Worm (Caenorhabditis elegans) whole organism, L1 larva: ENCODE data around the gene Y51B9A.9.

Experiments
- C04F5.9 ChIP-seq: sonication (generic microtip); optimal IDR thresholded peaks from 2 replicates; lab custom pipeline; 2016; ENCODE audit warnings: missing genetic modification characterization, missing compliant biosample characterization
- aha-1 ChIP-seq: fragments of 150-350 bp; optimal IDR thresholded peaks from 2 replicates; lab custom pipeline; 2014; ENCODE audit warnings: missing biosample characterization, missing genetic modification characterization
- ceh-8 ChIP-seq: fragments of 200-800 bp; sonication (Bioruptor generic); optimal IDR thresholded peaks from 2 replicates; lab custom pipeline; 2018; ENCODE audit warnings: mild to moderate bottlenecking, missing genetic modification characterization, moderate library complexity, missing compliant biosample characterization
- ceh-90 ChIP-seq: sonication (generic microtip); optimal IDR thresholded peaks from 2 replicates; lab custom pipeline; 2016; ENCODE audit warnings: missing genetic modification characterization, missing compliant biosample characterization
- ces-1 ChIP-seq: fragments of 150-350 bp; optimal IDR thresholded peaks from 2 replicates; lab custom pipeline; 2014; ENCODE audit warnings: missing biosample characterization, missing genetic modification reagents, missing genetic modification characterization
- dsc-1 ChIP-seq: sonication (generic microtip); optimal IDR thresholded peaks from 2 replicates; lab custom pipeline; 2016; ENCODE audit warnings: mild to moderate bottlenecking, missing genetic modification characterization, missing compliant biosample characterization
- efl-1 ChIP-seq, 4 experiments: fragments of 150-350 bp; optimal IDR thresholded peaks in 3 of 4; peaks in 1 of 4; 1 replicate in 1 of 4; 2 replicates in 3 of 4; lab custom pipeline; 2014; ENCODE audit warnings: missing biosample characterization in 2 of 4, missing genetic modification characterization in 2 of 4, missing genetic modification reagents in 2 of 4
- elt-3 ChIP-seq, 6 experiments: fragments of 150-350 bp in 1 of 6; sonication (generic microtip); optimal IDR thresholded peaks; 2 replicates each; lab custom pipeline; 2017 to 2018; ENCODE audit warnings: missing biosample characterization in 6 of 6, missing genetic modification characterization in 6 of 6, inconsistent platforms in 1 of 6
- ets-5 ChIP-seq: fragments of 200-800 bp; sonication (Bioruptor generic); IDR thresholded peaks from 2 replicates; pipeline ENCODE4 v1.3.6; 2022; ENCODE audit warnings: missing genetic modification characterization, missing compliant biosample characterization
- fkh-4 ChIP-seq: sonication (generic microtip); optimal IDR thresholded peaks from 2 replicates; lab custom pipeline; 2016; ENCODE audit warnings: missing compliant biosample characterization, missing genetic modification characterization, borderline replicate concordance
- fkh-8 ChIP-seq: sonication (generic microtip); optimal IDR thresholded peaks from 2 replicates; lab custom pipeline; 2016; ENCODE audit warnings: mild to moderate bottlenecking, missing genetic modification characterization, missing compliant biosample characterization
- hlh-17 ChIP-seq: fragments of 200-800 bp; sonication (Bioruptor generic); optimal IDR thresholded peaks from 2 replicates; lab custom pipeline; 2018; ENCODE audit warnings: missing genetic modification characterization, mild to moderate bottlenecking, missing compliant biosample characterization, moderate library complexity, borderline replicate concordance
- hpl-2 ChIP-seq: fragments of 150-350 bp; optimal IDR thresholded peaks from 2 replicates; lab custom pipeline; 2014; ENCODE audit warnings: missing biosample characterization, missing genetic modification reagents, missing genetic modification characterization
- lin-13 ChIP-seq: fragments of 150-350 bp; optimal IDR thresholded peaks from 2 replicates; lab custom pipeline; 2014; ENCODE audit warnings: missing biosample characterization, missing genetic modification reagents, missing genetic modification characterization
- lin-14 ChIP-seq: fragments of 200-800 bp; sonication (Bioruptor generic); optimal IDR thresholded peaks from 2 replicates; lab custom pipeline; 2018; ENCODE audit warnings: mild to moderate bottlenecking, missing genetic modification characterization, moderate library complexity, missing compliant biosample characterization
- lir-3 ChIP-seq: sonication (generic microtip); optimal IDR thresholded peaks from 2 replicates; lab custom pipeline; 2016; ENCODE audit warnings: mild to moderate bottlenecking, missing genetic modification characterization, moderate library complexity, missing compliant biosample characterization; ENCODE audit not compliant: poor library complexity
- mep-1 ChIP-seq: fragments of 150-350 bp; optimal IDR thresholded peaks from 2 replicates; lab custom pipeline; 2014; ENCODE audit warnings: missing biosample characterization, missing genetic modification characterization
- nhr-12 ChIP-seq: sonication (generic microtip); optimal IDR thresholded peaks from 2 replicates; lab custom pipeline; 2017; ENCODE audit warnings: missing biosample characterization, missing genetic modification characterization
- nhr-19 ChIP-seq: fragments of 200-800 bp; sonication (Bioruptor generic); conservative IDR thresholded peaks from 2 replicates; pipeline ENCODE4 v1.3.6; 2022; ENCODE audit warnings: missing genetic modification characterization, missing compliant biosample characterization
- nhr-28 ChIP-seq: fragments of 150-350 bp; optimal IDR thresholded peaks from 2 replicates; lab custom pipeline; 2014; ENCODE audit warnings: missing biosample characterization, missing genetic modification characterization
- nhr-47 ChIP-seq: sonication (generic microtip); optimal IDR thresholded peaks from 2 replicates; lab custom pipeline; 2016; ENCODE audit warnings: mild to moderate bottlenecking, missing genetic modification characterization, moderate library complexity, missing compliant biosample characterization
- nhr-71 ChIP-seq: sonication (generic microtip); optimal IDR thresholded peaks from 2 replicates; lab custom pipeline; 2016; ENCODE audit warnings: mild to moderate bottlenecking, missing genetic modification characterization, moderate library complexity, missing compliant biosample characterization
- nhr-76 ChIP-seq: sonication (generic microtip); optimal IDR thresholded peaks from 2 replicates; lab custom pipeline; 2017; ENCODE audit warnings: missing biosample characterization, missing genetic modification characterization
- nhr-77 ChIP-seq: fragments of 150-350 bp; optimal IDR thresholded peaks from 2 replicates; lab custom pipeline; 2014; ENCODE audit warnings: missing biosample characterization, missing genetic modification characterization
- nhr-84 ChIP-seq: sonication (generic microtip); optimal IDR thresholded peaks from 2 replicates; lab custom pipeline; 2017; ENCODE audit warnings: missing biosample characterization, missing genetic modification characterization
- nhr-85 ChIP-seq: sonication (generic microtip); peaks from one replicate; lab custom pipeline; 2016; ENCODE audit warnings: missing genetic modification characterization, inconsistent platforms, missing compliant biosample characterization
- nhr-90 ChIP-seq: sonication (generic microtip); optimal IDR thresholded peaks from 2 replicates; lab custom pipeline; 2016; ENCODE audit warnings: mild to moderate bottlenecking, missing genetic modification characterization, missing compliant biosample characterization; ENCODE audit not compliant: poor library complexity
- pag-3 ChIP-seq: sonication (generic microtip); optimal IDR thresholded peaks from 2 replicates; lab custom pipeline; 2017; ENCODE audit warnings: missing genetic modification characterization, mild to moderate bottlenecking, missing compliant biosample characterization, antibody characterized with exemption, borderline replicate concordance; ENCODE audit not compliant: insufficient read depth
- pqm-1 ChIP-seq: sonication (generic microtip); optimal IDR thresholded peaks from 3 replicates; lab custom pipeline; 2017; ENCODE audit warnings: missing biosample characterization, missing genetic modification characterization
- rnt-1 ChIP-seq: sonication (generic microtip); optimal IDR thresholded peaks from 2 replicates; lab custom pipeline; 2016; ENCODE audit warnings: mild to moderate bottlenecking, missing genetic modification characterization, moderate library complexity, missing compliant biosample characterization
- skn-1 ChIP-seq: fragments of 150-350 bp; optimal IDR thresholded peaks from 2 replicates; lab custom pipeline; 2014; ENCODE audit warnings: missing biosample characterization, missing genetic modification characterization
- sox-4 ChIP-seq: sonication (generic microtip); optimal IDR thresholded peaks from 2 replicates; lab custom pipeline; 2016; ENCODE audit warnings: missing genetic modification characterization, missing compliant biosample characterization
- sptf-1 ChIP-seq: fragments of 150-350 bp; optimal IDR thresholded peaks from 2 replicates; lab custom pipeline; 2014; ENCODE audit warnings: missing biosample characterization, missing genetic modification characterization
- swsn-7 ChIP-seq: sonication (generic microtip); optimal IDR thresholded peaks from 2 replicates; lab custom pipeline; 2016; ENCODE audit warnings: missing genetic modification characterization, missing compliant biosample characterization
- tbx-2 ChIP-seq: sonication (generic microtip); optimal IDR thresholded peaks from 2 replicates; lab custom pipeline; 2016; ENCODE audit warnings: missing genetic modification characterization, missing compliant biosample characterization
- tlp-1 ChIP-seq: fragments of 150-350 bp; optimal IDR thresholded peaks from 2 replicates; lab custom pipeline; 2014; ENCODE audit warnings: missing biosample characterization, missing genetic modification characterization
- unc-130 ChIP-seq: fragments of 150-350 bp; optimal IDR thresholded peaks from 2 replicates; lab custom pipeline; 2017; ENCODE audit warnings: missing biosample characterization, missing genetic modification characterization, inconsistent platforms
- unc-62 ChIP-seq: fragments of 150-350 bp; optimal IDR thresholded peaks from 2 replicates; lab custom pipeline; 2014; ENCODE audit warnings: missing biosample characterization, missing genetic modification reagents, missing genetic modification characterization
- unc-98 ChIP-seq: fragments of 200-800 bp; sonication (Bioruptor generic); IDR thresholded peaks from 2 replicates; pipeline ENCODE4 v1.3.6; 2022; ENCODE audit warnings: missing genetic modification characterization, missing compliant biosample characterization
- ztf-4 ChIP-seq: fragments of 150-350 bp; optimal IDR thresholded peaks from 2 replicates; lab custom pipeline; 2014; ENCODE audit warnings: missing biosample characterization, missing genetic modification characterization

Y51B9A.9 gene

DNA sequence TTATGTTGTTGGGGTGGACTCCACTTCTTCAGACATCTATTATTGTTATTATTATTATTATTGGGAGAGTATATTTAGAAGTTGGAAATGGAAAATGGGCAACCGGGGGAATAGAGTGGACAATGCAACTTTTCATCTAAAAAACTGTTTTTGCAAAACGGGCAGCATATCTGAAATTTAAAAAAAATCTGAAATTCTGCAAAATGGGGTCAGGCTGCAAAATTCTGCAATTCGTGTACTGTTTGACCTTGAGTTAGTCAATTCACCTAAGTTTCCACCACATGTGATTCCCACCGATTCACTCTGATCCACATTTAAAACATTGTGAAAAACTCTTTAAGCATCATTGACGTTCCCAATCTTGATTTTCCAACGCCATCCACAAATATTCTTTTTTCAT lies 24.4 kb downstream of the Y51B9A.9 start, which contains the start of gene C06C3.4:
C06C3.4 (plus strand) TSS at position 301 of the 400 bp plus-strand sequence.
- TF ChIP-seq sox-4, result no peak
- TF ChIP-seq nhr-12 (tag; lab: Kevin White, UChicago), result no peak
- TF ChIP-seq nhr-71 (tag; lab: Kevin White, UChicago), result no peak
- no peak for TF ChIP-seq nhr-90 (tag; lab: Kevin White, UChicago)

DNA sequence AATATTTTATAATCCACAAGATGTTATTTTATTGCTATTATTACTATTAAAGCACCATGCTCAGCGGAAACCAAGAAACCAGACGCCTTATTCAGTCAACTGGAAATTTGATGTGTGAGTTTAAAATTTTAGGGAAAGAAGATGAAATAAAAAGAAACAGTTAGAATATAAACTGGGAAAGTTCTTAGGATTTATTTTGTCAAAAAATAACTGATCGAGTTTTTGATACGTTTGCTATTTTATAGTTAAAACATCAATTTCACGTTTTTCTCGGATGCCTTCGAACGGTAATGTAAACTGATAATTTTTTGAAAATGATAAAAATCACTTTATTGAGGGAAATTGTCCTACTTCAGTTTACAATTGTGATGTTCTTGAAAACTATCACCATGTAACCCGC lies 25.0 kb downstream of the Y51B9A.9 start, which contains the start of gene C06C3.3:
C06C3.3 (minus strand) TSS at position 101 of the 400 bp plus-strand sequence.
- TF ChIP-seq mep-1 (tag; lab: Kevin White, UChicago) (no peak), ceh-8 (GFP tag; lab: Kevin White, UChicago) (no peak), nhr-85 (no peak), tlp-1 (no peak), unc-130 (tag; lab: Kevin White, UChicago) (no peak), nhr-47 (tag; lab: Kevin White, UChicago) (no peak), pag-3 (tag; lab: Kevin White, UChicago) (no peak), fkh-4 (no peak), aha-1 (tag; lab: Kevin White, UChicago) (no peak), sptf-1 (tag; lab: Kevin White, UChicago) (no peak)

ce11 chrII:9369394-9369793 lies 28.0 kb downstream of the Y51B9A.9 start:
- no peak for TF ChIP-seq C04F5.9 (tag; lab: Kevin White, UChicago)
- no peak for TF ChIP-seq nhr-47 (tag; lab: Kevin White, UChicago)
- TF ChIP-seq lin-13 (GFP tag; lab: Kevin White, UChicago), result no peak
- no peak for TF ChIP-seq swsn-7 (tag; lab: Kevin White, UChicago)

ce11 chrII:9362249-9362648 lies 35.1 kb downstream of the Y51B9A.9 start:
- TF ChIP-seq rnt-1 (no peak), nhr-84 (no peak), efl-1 (optimal IDR thresholded peaks at IDR 0.05; lab: Kevin White, UChicago) (no peak), efl-1 (GFP tag; optimal IDR thresholded peaks at IDR 0.05 in 1 of 2; lab: Kevin White, UChicago) (peak in 1 of 2 experiments; percentile 75)

ce11 chrII:9358230-9358629 lies 39.2 kb downstream of the Y51B9A.9 start, which contains the start of gene mel-11:
mel-11 (plus strand) TSS chrII:9358530.
- TF ChIP-seq rnt-1 (no peak), ces-1 (GFP tag; lab: Kevin White, UChicago) (no peak), elt-3 (tag; optimal IDR thresholded peaks at IDR 0.05; lab: Kevin White, UChicago) (no peak), unc-98 (GFP tag; lab: Robert Waterston, UW) (no peak), ets-5 (GFP tag; lab: Robert Waterston, UW) (no peak), unc-130 (tag; lab: Kevin White, UChicago) (no peak), sox-4 (no peak), nhr-76 (tag; lab: Kevin White, UChicago) (no peak), lin-13 (GFP tag; lab: Kevin White, UChicago) (no peak), fkh-8 (tag; lab: Kevin White, UChicago) (no peak), nhr-84 (no peak), nhr-28 (tag; lab: Kevin White, UChicago) (no peak), hlh-17 (GFP tag; lab: Kevin White, UChicago) (no peak)

ce11 chrII:9356723-9357122 lies 40.7 kb downstream of the Y51B9A.9 start:
- TF ChIP-seq unc-62 (GFP tag; lab: Kevin White, UChicago) (no peak), C04F5.9 (tag; lab: Kevin White, UChicago) (no peak), pag-3 (tag; lab: Kevin White, UChicago) (no peak), lin-14 (GFP tag; lab: Kevin White, UChicago) (peak; percentile 91), nhr-71 (tag; lab: Kevin White, UChicago) (peak; percentile 65), tbx-2 (tag; lab: Kevin White, UChicago) (peak; percentile 5), nhr-84 (no peak), ztf-4 (tag; lab: Kevin White, UChicago) (no peak), pqm-1 (tag; lab: Kevin White, UChicago) (no peak), lir-3 (tag; lab: Kevin White, UChicago) (no peak), sox-4 (no peak), nhr-90 (tag; lab: Kevin White, UChicago) (peak; percentile 3), ceh-90 (no peak), nhr-47 (tag; lab: Kevin White, UChicago) (peak; percentile 40), nhr-28 (tag; lab: Kevin White, UChicago) (no peak), hpl-2 (no peak), mep-1 (tag; lab: Kevin White, UChicago) (peak; percentile 25), dsc-1 (tag; lab: Kevin White, UChicago) (no peak), skn-1 (tag; lab: Kevin White, UChicago) (peak; percentile 34), ceh-8 (GFP tag; lab: Kevin White, UChicago) (no peak), nhr-19 (peak; percentile 50), swsn-7 (tag; lab: Kevin White, UChicago) (peak; percentile 35), nhr-77 (tag; lab: Kevin White, UChicago) (peak; percentile 38)
